Fruit fly (Drosophila melanogaster): ENCODE measurements around the gene CG14089.

DNA sequence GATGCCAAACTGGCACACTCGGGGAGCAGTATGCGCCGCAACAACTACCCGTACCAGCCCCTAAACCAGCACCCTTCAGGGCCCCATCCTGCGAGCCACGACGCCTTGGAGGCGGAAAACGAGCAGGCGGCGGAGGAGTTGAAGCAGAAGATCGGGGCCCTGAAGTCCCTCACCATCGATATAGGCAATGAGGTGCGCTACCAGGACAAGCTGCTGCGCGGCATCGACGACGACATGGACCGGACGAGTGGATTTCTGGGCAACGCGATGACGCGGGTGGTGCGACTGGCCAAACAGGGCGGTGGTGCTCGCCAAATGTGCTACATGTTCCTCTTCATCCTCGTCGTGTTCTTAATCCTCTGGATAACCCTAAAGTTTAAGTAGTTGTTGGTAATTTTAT lies 18.9 kb downstream of the CG14089 start:
- TF ChIP-seq CTCF (optimal IDR thresholded peaks at IDR 0.05) = no peak
- TF ChIP-seq CG8478 (optimal IDR thresholded peaks at IDR 0.05) = no peak

Measured in S2 (cell line).